Fruit fly (Drosophila melanogaster): Measurements from ENCODE around the gene CG46025.

The CG46025 gene

DNA sequence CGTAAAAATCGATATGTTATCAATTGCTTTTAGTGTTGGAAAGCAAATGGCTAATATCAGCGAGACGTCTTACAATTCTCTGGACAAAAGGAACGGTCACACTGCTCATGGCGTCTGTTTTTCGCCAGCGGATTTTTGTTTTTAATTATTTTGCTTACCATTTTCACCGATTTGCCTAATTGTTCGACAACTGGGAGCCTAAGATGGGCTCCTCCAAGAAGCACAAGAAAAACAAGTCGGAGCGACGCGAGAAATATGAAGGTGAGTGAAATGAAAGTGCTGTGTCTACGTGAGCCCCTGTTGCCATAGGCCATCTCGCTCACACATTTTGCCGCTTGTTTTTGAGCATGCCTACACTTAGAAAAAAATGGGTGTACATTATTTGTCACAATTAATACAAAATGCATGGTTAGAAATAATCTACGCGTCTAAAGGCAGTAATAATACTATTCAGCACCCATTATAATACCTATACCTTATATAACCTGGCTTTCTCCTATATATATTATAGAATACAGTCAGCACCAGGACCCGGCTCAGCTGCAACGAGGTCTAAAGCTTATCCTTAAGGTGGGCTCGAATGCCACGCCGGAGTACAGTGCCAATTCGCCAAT lies 28.9 kb downstream of the CG46025 start, which contains the start of gene Brd7-9 (continued):
- peak; percentile 43 for TF ChIP-seq CG12744 (GFP tag; optimal IDR thresholded peaks at IDR 0.05)
- peak; percentile 78 for TF ChIP-seq CG7839 (tag; optimal IDR thresholded peaks at IDR 0.05)
- TF ChIP-seq CG11456 (GFP tag; IDR thresholded peaks at IDR 0.05), result peak; percentile 82
- no peak for TF ChIP-seq Mad (GFP tag; optimal IDR thresholded peaks at IDR 0.05)
- no peak for TF ChIP-seq hkb (optimal IDR thresholded peaks at IDR 0.05)
- peak; percentile 91 for TF ChIP-seq hkb (GFP tag; IDR thresholded peaks at IDR 0.05)
- peak; percentile 26 for TF ChIP-seq CG7987 (GFP tag; optimal IDR thresholded peaks at IDR 0.05)
- no peak for TF ChIP-seq bigmax (GFP tag; optimal IDR thresholded peaks at IDR 0.05)
- TF ChIP-seq CG4360 (GFP tag; IDR thresholded peaks at IDR 0.05), result 0 out of 2 replicates have a peak, but pooled peaks have one; percentile 6
- TF ChIP-seq Dip3 (GFP tag; optimal IDR thresholded peaks at IDR 0.05), result peak; percentile 23
- TF ChIP-seq p53 (GFP tag; optimal IDR thresholded peaks at IDR 0.05), result no peak
- no peak for TF ChIP-seq tx (GFP tag; optimal IDR thresholded peaks at IDR 0.05)
- peak; percentile 14 for TF ChIP-seq Ets97D (GFP tag; optimal IDR thresholded peaks at IDR 0.05)
- peak; percentile 43 for TF ChIP-seq NC2β (GFP tag; optimal IDR thresholded peaks at IDR 0.05)
- no peak for TF ChIP-seq Lhr (GFP tag; optimal IDR thresholded peaks at IDR 0.05)
- TF ChIP-seq Eip74EF (GFP tag; optimal IDR thresholded peaks at IDR 0.05), result peak in 1 of 2 experiments; percentile 64
- TF ChIP-seq BtbVII (GFP tag; optimal IDR thresholded peaks at IDR 0.05), result peak; percentile 81
- TF ChIP-seq CG7963 (GFP tag; IDR thresholded peaks at IDR 0.05; ENCODE audit: partially characterized antibody), result peak; percentile 44; the same call in 1 of the 3 replicates
- TF ChIP-seq E2f2 (GFP tag; IDR thresholded peaks at IDR 0.05), result peak; percentile 76
- TF ChIP-seq CG9817 (tag; optimal IDR thresholded peaks at IDR 0.05), result peak; percentile 51
- peak; percentile 38 for TF ChIP-seq CG34376 (GFP tag; optimal IDR thresholded peaks at IDR 0.05)
- TF ChIP-seq lbe (GFP tag; optimal IDR thresholded peaks at IDR 0.05), result no peak
- TF ChIP-seq dati (GFP tag; IDR thresholded peaks at IDR 0.05), result peak; percentile 80
- peak; percentile 75 for TF ChIP-seq ems (GFP tag; optimal IDR thresholded peaks at IDR 0.05)
- TF ChIP-seq CG11504 (tag; optimal IDR thresholded peaks at IDR 0.05), result peak; percentile 71
- TF ChIP-seq cwo (GFP tag; optimal IDR thresholded peaks at IDR 0.05), result peak; percentile 72
- peak; percentile 1 for TF ChIP-seq btn (GFP tag; optimal IDR thresholded peaks at IDR 0.05)
- TF ChIP-seq Gsc (GFP tag; IDR thresholded peaks at IDR 0.05), result no peak
- peak; percentile 56 for TF ChIP-seq CG8944 (GFP tag; optimal IDR thresholded peaks at IDR 0.05)
- TF ChIP-seq Max (GFP tag; optimal IDR thresholded peaks at IDR 0.05), result peak; percentile 58
- TF ChIP-seq Adf1 (GFP tag; IDR thresholded peaks at IDR 0.05), result peak; percentile 39; the same call in 1 of the 2 replicates
- peak; percentile 41 for TF ChIP-seq Camta (GFP tag; optimal IDR thresholded peaks at IDR 0.05)
- TF ChIP-seq seq (GFP tag; IDR thresholded peaks at IDR 0.05), result peak; percentile 71
- TF ChIP-seq fd3F (GFP tag; optimal IDR thresholded peaks at IDR 0.05), result peak; percentile 0
- TF ChIP-seq ase (GFP tag; IDR thresholded peaks at IDR 0.05), result peak; percentile 80; the same call in 2 of the 3 replicates
- TF ChIP-seq psq (GFP tag; optimal IDR thresholded peaks at IDR 0.05), result no peak
- TF ChIP-seq Rx (GFP tag; IDR thresholded peaks at IDR 0.05), result peak; percentile 50; the same call in 1 of the 2 replicates
- peak; percentile 84 for TF ChIP-seq NFAT (GFP tag; IDR thresholded peaks at IDR 0.05)
- TF ChIP-seq CG7745 (tag; optimal IDR thresholded peaks at IDR 0.05), result no peak
- peak; percentile 51 for TF ChIP-seq pum (GFP tag; optimal IDR thresholded peaks at IDR 0.05)
- peak; percentile 10 for TF ChIP-seq Fer2 (tag; optimal IDR thresholded peaks at IDR 0.05)
- peak; percentile 65 to 76 for TF ChIP-seq Pdp1 (GFP tag; optimal IDR thresholded peaks at IDR 0.05)
- TF ChIP-seq sim (GFP tag; IDR thresholded peaks at IDR 0.05), result peak; percentile 67
- no peak for TF ChIP-seq cg (GFP tag; optimal IDR thresholded peaks at IDR 0.05)
- no peak for TF ChIP-seq vfl (GFP tag; optimal IDR thresholded peaks at IDR 0.05)
- TF ChIP-seq CG3281 (GFP tag; optimal IDR thresholded peaks at IDR 0.05), result peak; percentile 85
- no peak for TF ChIP-seq CG4854 (GFP tag; optimal IDR thresholded peaks at IDR 0.05)
- peak; percentile 56 for TF ChIP-seq Vsx1 (GFP tag; optimal IDR thresholded peaks at IDR 0.05)
- TF ChIP-seq ind (GFP tag; optimal IDR thresholded peaks at IDR 0.05), result peak; percentile 73
- TF ChIP-seq CG10979 (tag; optimal IDR thresholded peaks at IDR 0.05), result peak; percentile 73

Measured in whole organism, embryonic.